Worm (Caenorhabditis elegans): ENCODE results near the gene cgt-1.
"Not testable (repeated sequence)": the region's sequence is repeated elsewhere in the genome, so short reads cannot be mapped to it uniquely, and the experiment has no call there.

Gene cgt-1

DNA sequence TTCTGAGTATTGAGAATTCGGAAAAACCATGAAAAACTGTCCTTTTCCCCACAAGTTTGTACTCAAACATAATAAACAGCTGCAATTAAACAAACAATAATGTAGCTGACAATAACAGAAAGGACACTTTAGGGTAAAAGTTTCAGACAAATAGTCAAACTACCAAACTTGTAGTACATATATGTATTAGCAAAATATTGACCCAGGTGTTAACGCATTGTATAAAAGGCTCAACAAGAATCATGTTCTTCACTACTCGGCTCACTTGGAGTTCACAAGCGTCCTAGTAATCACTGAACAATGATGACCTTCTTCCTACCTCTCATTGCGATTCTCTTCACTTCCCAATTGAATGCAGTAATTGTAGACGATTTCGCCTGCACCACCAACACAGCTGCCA, 23.2 kb upstream of the cgt-1 start, which contains the start of gene F35E8.6:
Gene F35E8.6, plus strand, starts transcription at position 301 of the 400 bp plus-strand sequence.
- TF ChIP-seq pha-4 (tag; optimal IDR thresholded peaks at IDR 0.05) (no peak), eyg-1 (tag; optimal IDR thresholded peaks at IDR 0.05) (no peak), ceh-24 (tag; optimal IDR thresholded peaks at IDR 0.05) (no peak)

DNA sequence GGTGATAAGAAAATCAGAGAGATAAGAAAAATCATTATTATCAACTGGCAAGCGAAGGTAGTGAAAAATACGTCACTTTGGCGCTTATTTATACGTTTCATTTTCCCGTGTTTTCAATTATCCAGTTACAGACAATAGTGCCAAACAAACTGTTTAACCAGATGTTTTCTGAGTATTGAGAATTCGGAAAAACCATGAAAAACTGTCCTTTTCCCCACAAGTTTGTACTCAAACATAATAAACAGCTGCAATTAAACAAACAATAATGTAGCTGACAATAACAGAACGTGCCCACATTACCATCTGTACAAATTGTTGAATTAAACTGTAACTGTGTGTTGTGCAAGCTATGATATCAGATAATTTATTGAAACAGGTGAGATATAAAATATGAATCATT, 16.9 kb upstream of the cgt-1 start, which contains the start of the genes F35E8.1 and F35E8.2:
Gene F35E8.1, minus strand, starts transcription at position 101 of the 400 bp plus-strand sequence.
Gene F35E8.2, plus strand, starts transcription at position 132 of the 400 bp plus-strand sequence.
- not testable (repeated sequence) for TF ChIP-seq C08G9.2 (tag; optimal IDR thresholded peaks at IDR 0.05); madf-2 (tag; optimal IDR thresholded peaks at IDR 0.05); C38D4.7 (GFP tag; optimal IDR thresholded peaks at IDR 0.05)

DNA sequence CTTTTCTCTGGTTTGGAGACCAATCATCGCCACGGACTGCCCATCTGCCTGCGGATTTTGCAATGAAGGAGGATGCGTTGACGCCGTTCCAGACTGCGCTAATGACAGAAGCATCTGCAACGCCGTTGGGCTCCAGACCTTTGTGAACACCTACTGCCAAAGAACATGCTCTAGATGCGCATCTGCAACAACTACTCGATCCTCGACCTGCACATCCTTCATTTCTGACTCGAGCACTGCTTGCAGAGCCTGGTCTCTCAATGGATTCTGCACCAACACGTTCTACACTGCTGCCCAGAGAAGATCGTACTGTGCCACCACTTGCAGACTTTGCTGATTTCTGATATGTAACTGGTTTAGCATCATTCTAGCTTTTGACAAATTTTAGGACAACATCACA, 11.9 kb upstream of the cgt-1 start:
- no peak for TF ChIP-seq hlh-13 (GFP tag; optimal IDR thresholded peaks at IDR 0.05)
- TF ChIP-seq T23F11.4 (GFP tag; optimal IDR thresholded peaks at IDR 0.05): no peak
- TF ChIP-seq ttx-3 (tag; optimal IDR thresholded peaks at IDR 0.05): no peak
- TF ChIP-seq gmeb-2 (tag; optimal IDR thresholded peaks at IDR 0.05): no peak
- no peak for TF ChIP-seq pat-9 (tag; optimal IDR thresholded peaks at IDR 0.05)
- no peak for TF ChIP-seq tbx-2 (tag; optimal IDR thresholded peaks at IDR 0.05)
- TF ChIP-seq nfya-1 (tag; optimal IDR thresholded peaks at IDR 0.05): no peak
- no peak for TF ChIP-seq hlh-6 (tag; optimal IDR thresholded peaks at IDR 0.05)
- no peak for TF ChIP-seq ztf-16 (tag; optimal IDR thresholded peaks at IDR 0.05)
- TF ChIP-seq unc-86 (tag; optimal IDR thresholded peaks at IDR 0.05): no peak
- TF ChIP-seq fkh-6 (tag; optimal IDR thresholded peaks at IDR 0.05): no peak
- TF ChIP-seq K09A11.1 (tag; optimal IDR thresholded peaks at IDR 0.05; ENCODE audit: insufficient read depth): no peak

DNA sequence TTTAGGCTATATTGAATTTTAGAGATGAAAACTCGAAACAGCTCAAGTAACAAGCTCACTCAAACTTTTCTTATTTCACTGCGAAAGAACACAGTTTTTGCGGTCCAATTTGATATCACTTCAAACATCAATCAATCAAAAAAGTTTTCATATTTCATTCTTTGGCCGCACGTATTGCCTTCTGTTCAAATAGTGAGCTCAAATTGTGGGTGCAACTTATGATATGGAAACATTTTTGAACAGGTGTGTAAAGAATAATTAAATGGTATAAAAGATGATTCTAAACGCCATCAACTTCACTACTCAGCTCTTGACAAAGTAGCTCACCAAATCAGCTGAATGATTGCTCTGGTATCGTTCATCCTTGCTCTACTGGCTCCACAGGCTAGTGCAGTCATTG, 11.0 kb upstream of the cgt-1 start, which contains the start of gene T06C12.14:
Gene T06C12.14, plus strand, starts transcription at position 301 of the 400 bp plus-strand sequence.
- TF ChIP-seq hlh-30 (tag; optimal IDR thresholded peaks at IDR 0.05; ENCODE audit: insufficient read depth) (no peak), pax-1 (tag; optimal IDR thresholded peaks at IDR 0.05) (no peak), che-1 (tag; optimal IDR thresholded peaks at IDR 0.05) (no peak), Y22D7AL.16 (tag; optimal IDR thresholded peaks at IDR 0.05) (no peak), C38D4.7 (GFP tag; optimal IDR thresholded peaks at IDR 0.05) (no peak), npax-4 (tag; optimal IDR thresholded peaks at IDR 0.05) (no peak)

DNA sequence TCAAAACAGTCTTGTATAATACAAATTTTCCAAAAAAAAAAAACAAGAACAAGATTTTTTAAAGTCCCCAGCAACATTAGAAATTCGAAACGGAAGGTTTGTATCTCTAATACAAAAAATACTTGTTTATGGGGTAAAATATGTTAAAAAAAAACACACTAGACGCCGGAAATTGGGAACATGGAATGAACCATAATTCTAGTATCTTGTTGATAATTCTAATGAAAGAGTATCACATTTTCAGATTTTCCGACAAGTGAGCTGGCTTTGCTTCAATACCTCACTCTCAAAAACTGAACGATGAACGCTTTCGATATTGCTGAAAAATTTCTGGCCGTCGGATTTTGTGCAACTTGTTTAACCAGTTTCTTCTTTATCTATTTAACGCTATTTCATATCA, 9.0 kb upstream of the cgt-1 start, which contains the start of gene str-60:
Gene str-60, plus strand, starts transcription at position 301 of the 400 bp plus-strand sequence.
- no peak for TF ChIP-seq ceh-18 (tag; optimal IDR thresholded peaks at IDR 0.05)
- TF ChIP-seq ceh-2 (tag; optimal IDR thresholded peaks at IDR 0.05): no peak
- TF ChIP-seq elt-2 (tag; optimal IDR thresholded peaks at IDR 0.05): no peak
- no peak for TF ChIP-seq nfya-1 (tag; optimal IDR thresholded peaks at IDR 0.05)
- TF ChIP-seq syd-9 (tag; optimal IDR thresholded peaks at IDR 0.05): no peak
- no peak for TF ChIP-seq unc-3 (GFP tag; conservative IDR thresholded peaks at IDR 0.05)
- TF ChIP-seq unc-3 (tag; optimal IDR thresholded peaks at IDR 0.05): no peak
- no peak for TF ChIP-seq unc-42 (tag; optimal IDR thresholded peaks at IDR 0.05)

DNA sequence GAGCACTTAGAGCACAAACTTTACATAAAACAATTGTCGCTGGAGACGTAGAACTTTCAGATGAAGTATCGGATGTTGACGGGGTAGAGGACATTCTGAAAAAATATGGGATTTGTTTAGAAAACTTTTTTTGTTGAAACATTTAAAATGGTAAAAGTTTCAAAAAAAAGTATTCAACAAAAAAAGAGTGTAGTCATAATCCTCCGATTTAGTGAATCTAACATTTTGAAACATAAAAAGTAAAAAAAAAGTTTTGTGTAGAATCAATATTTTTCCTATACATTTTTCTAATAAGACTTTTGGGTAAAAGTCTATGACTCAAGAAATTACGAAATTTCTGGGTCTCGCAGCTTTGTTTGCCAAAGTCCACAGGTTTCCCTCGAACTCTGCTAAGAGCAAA, 8.0 kb upstream of the cgt-1 start, which contains the start of gene nhr-213:
Gene nhr-213, minus strand, starts transcription at position 101 of the 400 bp plus-strand sequence.
- TF ChIP-seq pag-3 (tag; optimal IDR thresholded peaks at IDR 0.05; ENCODE audit: borderline replicate concordance): no peak
- TF ChIP-seq fkh-6 (tag; optimal IDR thresholded peaks at IDR 0.05): no peak
- no peak for TF ChIP-seq pros-1 (tag; optimal IDR thresholded peaks at IDR 0.05)
- TF ChIP-seq ets-4 (tag; optimal IDR thresholded peaks at IDR 0.05): no peak
- TF ChIP-seq nfya-1 (tag; optimal IDR thresholded peaks at IDR 0.05): no peak
- no peak for TF ChIP-seq sox-2 (GFP tag; IDR thresholded peaks at IDR 0.05)
- TF ChIP-seq ceh-31 (tag; optimal IDR thresholded peaks at IDR 0.05): no peak
- TF ChIP-seq zip-5 (tag; optimal IDR thresholded peaks at IDR 0.05): no peak
- no peak for TF ChIP-seq pqm-1 (tag; optimal IDR thresholded peaks at IDR 0.05)
- TF ChIP-seq lim-6 (tag; optimal IDR thresholded peaks at IDR 0.05): no peak
- no peak for TF ChIP-seq ceh-48 (tag; optimal IDR thresholded peaks at IDR 0.05)
- no peak for TF ChIP-seq lin-11 (tag; optimal IDR thresholded peaks at IDR 0.05)
- no peak for TF ChIP-seq ahr-1 (tag; optimal IDR thresholded peaks at IDR 0.05)
- TF ChIP-seq dve-1 (tag; optimal IDR thresholded peaks at IDR 0.05): no peak
- no peak for TF ChIP-seq sox-4 (tag; optimal IDR thresholded peaks at IDR 0.05)
- TF ChIP-seq pat-9 (tag; optimal IDR thresholded peaks at IDR 0.05): no peak
- no peak for TF ChIP-seq gmeb-2 (tag; optimal IDR thresholded peaks at IDR 0.05)
